Worm (Caenorhabditis elegans) whole organism, mixed stage, embryonic: Measurements from ENCODE around the gene F35F10.13.

Source experiments
- ceh-43 ChIP-seq: fragments of 200-800 bp; sonication (Bioruptor generic); optimal IDR thresholded peaks from 2 replicates; lab custom pipeline; 2018; ENCODE audit warnings: mild to moderate bottlenecking, missing genetic modification characterization, moderate library complexity, missing compliant biosample characterization
- ceh-83 ChIP-seq: fragments of 200-800 bp; sonication (Bioruptor generic); optimal IDR thresholded peaks from 2 replicates; lab custom pipeline; 2018; ENCODE audit warnings: mild to moderate bottlenecking, missing genetic modification characterization, missing compliant biosample characterization
- cnd-1 ChIP-seq: fragments of 200-800 bp; sonication (Bioruptor generic); optimal IDR thresholded peaks from 2 replicates; lab custom pipeline; 2018; ENCODE audit warnings: mild to moderate bottlenecking, missing genetic modification characterization, missing compliant biosample characterization
- hlh-1 ChIP-seq: fragments of 150-350 bp; optimal IDR thresholded peaks from 2 replicates; lab custom pipeline; 2014; ENCODE audit warnings: missing biosample characterization, missing genetic modification reagents, missing genetic modification characterization
- nhr-237 ChIP-seq: fragments of 150-350 bp; optimal IDR thresholded peaks from 2 replicates; lab custom pipeline; 2014; ENCODE audit warnings: missing biosample characterization, missing genetic modification characterization
- tbx-8 ChIP-seq: fragments of 200-800 bp; sonication (Bioruptor generic); optimal IDR thresholded peaks from 2 replicates; lab custom pipeline; 2018; ENCODE audit warnings: mild to moderate bottlenecking, missing genetic modification characterization, moderate library complexity, missing compliant biosample characterization

DNA sequence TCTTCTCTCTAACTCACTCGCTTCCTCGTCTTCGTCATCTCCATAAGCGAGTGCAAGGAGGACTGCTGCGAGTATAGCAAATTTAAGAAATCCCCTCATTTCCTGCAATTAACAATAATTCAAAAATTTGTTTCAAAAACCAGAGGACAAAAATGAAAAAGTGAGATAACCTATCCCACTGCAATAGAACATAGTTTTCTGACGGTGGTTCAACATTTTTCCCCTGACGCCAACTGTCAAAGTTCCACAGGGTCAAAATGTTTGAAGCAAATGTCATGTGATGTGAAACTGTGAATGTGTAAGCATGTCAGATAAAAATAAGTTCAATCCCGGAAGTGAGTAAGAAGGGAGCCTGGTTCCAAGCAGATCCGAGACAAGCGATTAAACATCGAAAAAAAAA lies 49.5 kb downstream of the F35F10.13 start, which contains the start of gene T28A11.19:
- TF ChIP-seq tbx-8 (GFP tag; lab: Kevin White, UChicago), result no peak
- no peak for TF ChIP-seq ceh-43 (GFP tag; lab: Kevin White, UChicago)
- TF ChIP-seq cnd-1 (tag; lab: Kevin White, UChicago), result no peak
- no peak for TF ChIP-seq nhr-237 (tag; lab: Kevin White, UChicago)
- TF ChIP-seq ceh-83, result no peak
- TF ChIP-seq hlh-1 (tag; lab: Kevin White, UChicago), result no peak
